Worm (Caenorhabditis elegans): Measurements from ENCODE around the gene lys-3.

lys-3 gene

DNA sequence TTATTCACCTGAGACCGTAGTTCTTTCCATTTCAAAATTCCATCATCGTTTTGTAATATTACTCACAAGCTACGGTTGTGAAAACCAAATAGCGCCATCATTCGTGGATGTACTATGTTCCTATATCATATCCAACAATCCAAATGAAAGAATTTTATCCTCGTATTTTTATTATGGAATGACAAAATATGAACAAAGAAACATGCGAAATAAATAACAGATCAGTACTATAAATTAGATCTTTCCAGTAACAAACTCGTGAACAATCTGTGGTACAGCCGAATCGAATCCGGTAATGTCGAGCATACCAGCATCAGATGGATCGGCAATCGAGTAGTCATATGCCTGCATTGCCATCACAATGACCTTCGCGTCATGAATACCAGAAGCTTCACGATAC, 30.7 kb downstream of the lys-3 start:
- TF ChIP-seq him-1 (tag; optimal IDR thresholded peaks at IDR 0.05), result no peak
- TF ChIP-seq dao-5 (tag; optimal IDR thresholded peaks at IDR 0.05), result no peak
- TF ChIP-seq W03F9.2 (tag; optimal IDR thresholded peaks at IDR 0.05), result no peak

DNA sequence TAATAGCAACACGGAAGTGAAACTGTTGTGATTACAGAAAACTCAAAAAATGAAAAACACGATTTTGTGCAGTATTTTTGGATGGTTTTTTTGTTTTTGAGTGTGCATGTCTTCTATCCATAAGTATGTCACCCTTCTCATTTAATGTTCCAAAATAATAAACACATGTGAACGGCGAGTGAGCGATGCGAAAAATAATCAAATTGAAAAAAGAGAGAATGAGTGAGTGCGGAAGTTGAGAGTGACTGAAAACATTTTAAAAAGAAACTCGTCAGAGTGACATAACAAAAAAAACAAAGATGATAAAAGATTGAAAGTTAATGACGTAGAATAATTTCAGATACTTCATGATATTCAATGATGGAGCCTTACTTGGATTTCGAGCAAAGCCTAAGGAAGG, 33.8 kb downstream of the lys-3 start:
- TF ChIP-seq dao-5 (tag; optimal IDR thresholded peaks at IDR 0.05) (no peak), him-1 (tag; optimal IDR thresholded peaks at IDR 0.05) (no peak), W03F9.2 (tag; optimal IDR thresholded peaks at IDR 0.05) (no peak)

DNA sequence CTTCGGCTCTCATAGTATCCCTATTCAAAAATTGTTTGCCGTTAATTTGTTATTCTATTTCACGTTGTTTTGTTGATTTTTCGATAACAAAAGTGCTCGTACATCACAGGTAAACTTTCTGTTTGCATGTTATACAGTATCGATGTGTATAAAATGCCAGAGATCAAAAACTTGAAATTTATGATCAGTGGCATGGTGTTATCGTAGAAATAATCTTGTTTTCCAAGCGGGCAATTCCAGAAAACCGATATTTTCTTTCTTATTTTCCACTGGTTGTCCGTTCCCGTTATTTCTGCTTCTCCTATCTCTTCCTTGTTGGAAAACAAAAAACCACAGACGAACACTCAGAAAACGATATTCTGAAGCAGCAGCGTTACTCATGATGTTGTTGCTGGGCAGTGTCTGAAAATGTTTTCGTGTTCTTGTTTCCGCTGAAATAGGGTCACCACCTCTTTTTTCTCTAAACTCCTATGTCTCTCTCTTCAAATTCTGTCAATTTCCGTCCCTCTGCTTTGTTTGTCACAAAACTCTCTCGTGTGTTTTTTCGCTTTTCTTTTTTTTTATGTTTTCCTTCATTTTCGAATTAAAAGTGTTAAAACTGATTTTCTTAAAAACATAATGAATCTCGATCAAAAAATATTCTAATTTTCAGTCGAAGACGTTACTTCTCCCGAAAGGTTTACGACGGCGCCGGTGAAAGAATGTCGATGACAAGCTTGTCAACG, 34.9 kb downstream of the lys-3 start, which contains the start of gene akt-1:
TSS of gene akt-1 (plus strand) at position 651 of the 725 bp plus-strand sequence.
- TF ChIP-seq dao-5 (tag; optimal IDR thresholded peaks at IDR 0.05), result no peak
- TF ChIP-seq W03F9.2 (tag; optimal IDR thresholded peaks at IDR 0.05), result no peak
- TF ChIP-seq him-1 (tag; optimal IDR thresholded peaks at IDR 0.05), result no peak

DNA sequence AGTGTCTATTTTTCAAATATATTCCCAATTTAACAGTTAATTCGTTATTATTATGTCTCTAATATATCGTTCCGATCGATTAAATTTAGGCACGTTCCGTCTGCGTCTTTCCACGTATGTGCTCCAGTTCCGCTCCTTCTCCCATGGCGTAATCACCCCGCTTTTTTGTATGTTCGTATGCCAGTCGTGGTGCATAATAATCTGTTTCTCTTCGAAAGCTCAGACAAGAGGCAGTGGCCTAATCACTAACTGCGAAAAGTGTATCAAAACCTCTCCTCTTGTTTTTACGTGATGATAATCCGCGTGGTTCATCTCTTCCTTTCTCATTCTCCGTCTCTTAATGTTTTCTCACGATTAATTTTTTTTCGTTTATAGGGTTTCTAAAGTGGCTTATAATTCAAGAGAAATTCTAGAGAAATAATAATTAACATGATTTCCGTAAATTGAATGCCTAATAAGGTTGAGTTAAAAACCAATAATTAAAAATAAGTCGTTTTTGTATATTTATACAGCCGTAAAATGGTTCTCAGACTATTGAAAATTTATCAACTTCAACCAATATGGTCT, 35.6 kb downstream of the lys-3 start:
- no peak for TF ChIP-seq W03F9.2 (tag; optimal IDR thresholded peaks at IDR 0.05)
- no peak for TF ChIP-seq dao-5 (tag; optimal IDR thresholded peaks at IDR 0.05)
- TF ChIP-seq him-1 (tag; optimal IDR thresholded peaks at IDR 0.05), result no peak

DNA sequence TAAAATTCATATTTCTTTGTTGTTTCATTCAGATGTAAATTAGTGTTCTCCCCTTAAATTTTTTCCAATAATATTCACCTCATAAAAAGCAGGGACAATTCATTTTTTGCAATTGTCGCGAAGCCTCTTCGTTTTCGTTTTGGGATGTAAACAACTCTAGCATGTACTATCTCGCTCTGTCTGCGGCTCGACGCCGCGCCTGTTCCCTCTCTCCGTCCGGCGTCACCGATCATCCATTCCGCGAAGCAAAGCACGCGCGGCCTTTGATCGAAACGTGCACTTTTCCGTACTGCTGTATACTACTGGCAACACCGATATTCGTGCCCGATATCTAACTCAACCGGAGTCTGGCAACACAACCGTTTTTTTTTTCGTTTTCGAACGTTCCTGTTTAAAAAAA, 36.4 kb downstream of the lys-3 start:
- TF ChIP-seq W03F9.2 (tag; optimal IDR thresholded peaks at IDR 0.05) (no peak), dao-5 (tag; optimal IDR thresholded peaks at IDR 0.05) (no peak), him-1 (tag; optimal IDR thresholded peaks at IDR 0.05) (no peak)

DNA sequence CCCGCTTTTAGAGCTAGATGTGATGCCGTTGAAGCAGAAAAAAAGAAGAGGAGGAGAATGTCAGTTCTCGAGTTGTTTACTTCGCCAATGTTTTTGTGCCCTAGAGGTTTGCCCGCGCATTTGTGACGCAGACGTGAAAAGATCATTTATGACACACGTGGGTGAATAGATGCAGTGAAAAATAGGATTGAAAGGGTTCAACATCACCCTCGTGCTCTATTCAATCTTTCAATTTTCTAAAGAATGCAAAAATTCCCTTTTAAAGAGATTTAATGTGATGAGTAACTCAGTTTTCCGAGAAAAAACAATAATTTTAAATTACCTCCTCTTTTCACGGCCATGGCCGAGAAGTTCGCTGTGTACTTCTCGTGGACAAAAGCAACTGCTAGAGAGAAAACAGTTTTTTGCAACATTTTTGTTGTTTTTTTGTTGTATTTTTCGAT, 36.9 kb downstream of the lys-3 start:
- TF ChIP-seq W03F9.2 (tag; optimal IDR thresholded peaks at IDR 0.05) (no peak), dao-5 (tag; optimal IDR thresholded peaks at IDR 0.05) (no peak), him-1 (tag; optimal IDR thresholded peaks at IDR 0.05) (no peak)

DNA sequence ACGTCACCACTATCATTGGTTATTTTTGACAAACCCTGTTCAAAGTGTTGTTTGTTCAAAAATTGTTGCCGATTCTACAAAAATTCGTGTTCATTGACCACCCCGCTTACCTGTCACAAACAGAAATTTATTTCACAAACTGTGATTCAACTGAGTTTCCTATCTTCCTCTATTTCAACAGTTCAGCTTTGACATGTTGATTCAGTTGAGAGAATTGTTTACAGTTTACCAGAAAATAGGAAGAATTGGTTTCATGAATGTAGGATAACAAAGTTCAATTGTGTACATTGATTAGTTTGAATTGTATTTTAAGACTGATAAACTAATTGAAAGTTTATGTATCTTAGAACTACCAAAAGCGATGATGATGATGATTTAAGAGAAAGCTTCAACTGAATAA, 37.7 kb downstream of the lys-3 start:
- no peak for TF ChIP-seq him-1 (tag; optimal IDR thresholded peaks at IDR 0.05)
- TF ChIP-seq W03F9.2 (tag; optimal IDR thresholded peaks at IDR 0.05), result no peak
- no peak for TF ChIP-seq dao-5 (tag; optimal IDR thresholded peaks at IDR 0.05)

DNA sequence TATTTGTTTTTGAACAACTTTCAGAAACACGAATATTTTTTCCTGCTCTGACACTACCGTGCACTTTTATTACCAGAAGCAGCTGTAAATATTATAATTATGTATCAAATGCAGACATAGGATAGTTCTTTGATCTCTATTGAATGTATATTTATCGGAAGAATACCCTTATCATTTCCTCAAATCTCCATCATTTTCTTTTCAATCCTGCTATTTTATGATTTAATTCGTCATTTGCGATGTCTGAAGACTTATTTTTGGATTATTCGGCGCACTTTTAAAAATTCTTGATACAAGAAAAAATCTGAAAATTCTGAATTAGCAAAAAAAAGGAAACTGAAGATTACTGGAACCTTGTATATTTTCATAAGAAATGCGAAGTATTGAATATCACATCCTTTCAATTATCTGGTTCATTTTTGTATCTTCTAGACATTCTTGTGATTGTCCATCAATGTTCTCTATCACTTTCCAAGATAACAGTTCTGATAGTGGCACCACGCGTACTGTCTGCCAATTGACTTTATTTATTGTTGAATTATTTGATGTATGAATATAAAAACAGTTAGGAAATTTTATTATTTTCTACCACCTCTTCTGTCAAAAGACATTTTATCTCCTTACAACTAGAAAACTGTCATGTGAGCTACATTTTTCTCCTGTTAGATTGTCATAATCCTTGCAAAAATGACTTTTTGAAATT, 39.2 kb downstream of the lys-3 start:
- TF ChIP-seq dao-5 (tag; optimal IDR thresholded peaks at IDR 0.05) (no peak), W03F9.2 (tag; optimal IDR thresholded peaks at IDR 0.05) (no peak), him-1 (tag; optimal IDR thresholded peaks at IDR 0.05) (no peak)

DNA sequence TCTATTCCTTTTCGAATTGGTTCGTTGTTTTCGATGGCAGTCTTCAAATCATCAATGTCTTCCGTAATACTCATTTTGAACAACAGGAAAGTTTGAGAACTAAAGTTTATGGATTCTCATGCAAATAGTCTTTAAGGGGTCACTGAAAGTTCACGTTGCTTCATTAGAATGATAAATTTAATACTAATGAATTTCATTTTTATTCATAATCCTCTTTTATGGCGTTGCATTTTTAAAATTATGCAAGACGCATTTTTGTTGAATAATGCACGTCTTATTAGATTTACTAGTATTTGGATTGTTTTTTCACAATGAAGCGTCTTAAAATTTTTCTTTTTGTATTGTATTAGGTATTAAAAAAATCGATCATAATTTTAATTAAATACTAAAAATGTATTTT, 40.2 kb downstream of the lys-3 start, which contains the start of gene C12D8.9:
TSS of gene C12D8.9 (minus strand) at position 101 of the 400 bp plus-strand sequence.
- TF ChIP-seq W03F9.2 (tag; optimal IDR thresholded peaks at IDR 0.05) (no peak), him-1 (tag; optimal IDR thresholded peaks at IDR 0.05) (no peak), dao-5 (tag; optimal IDR thresholded peaks at IDR 0.05) (no peak)

DNA sequence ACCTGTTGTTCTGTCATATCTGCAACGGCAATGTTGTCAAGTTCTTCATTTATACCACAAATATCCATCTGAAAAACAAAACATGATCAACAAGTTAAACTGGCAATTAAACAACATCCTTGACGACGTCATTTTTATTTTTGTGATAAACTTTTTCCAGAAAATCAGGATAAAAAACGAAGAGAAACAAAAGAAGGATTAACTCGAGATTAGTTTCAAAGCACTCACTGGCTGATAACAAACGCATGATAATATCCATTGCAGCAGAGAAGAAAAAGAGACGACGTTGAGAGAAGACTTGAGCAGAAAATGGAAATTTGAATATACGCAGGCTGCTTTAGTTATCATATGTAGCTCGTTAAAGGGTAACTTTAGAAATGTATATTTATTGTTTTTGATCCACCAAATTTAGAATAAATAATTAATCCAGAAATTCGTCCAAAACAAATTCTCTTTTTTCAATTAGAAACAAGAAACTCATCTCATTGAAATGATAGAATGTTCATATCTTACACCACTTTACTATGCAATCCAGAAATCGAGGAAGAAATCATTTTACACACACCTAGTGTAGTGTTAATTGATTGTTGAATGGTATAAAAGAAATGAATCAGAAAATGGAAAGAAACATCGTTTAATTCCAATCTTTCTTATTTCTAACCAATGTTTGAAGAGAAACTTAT, 42.1 kb downstream of the lys-3 start, which contains the start of the genes C12D8.21 and col-148:
TSS of gene C12D8.21 (minus strand) at position 68 of the 683 bp plus-strand sequence.
TSS of gene col-148 (plus strand) at position 633 of the 683 bp plus-strand sequence.
- no peak for TF ChIP-seq W03F9.2 (tag; optimal IDR thresholded peaks at IDR 0.05)
- TF ChIP-seq him-1 (tag; optimal IDR thresholded peaks at IDR 0.05), result no peak
- no peak for TF ChIP-seq dao-5 (tag; optimal IDR thresholded peaks at IDR 0.05)

DNA sequence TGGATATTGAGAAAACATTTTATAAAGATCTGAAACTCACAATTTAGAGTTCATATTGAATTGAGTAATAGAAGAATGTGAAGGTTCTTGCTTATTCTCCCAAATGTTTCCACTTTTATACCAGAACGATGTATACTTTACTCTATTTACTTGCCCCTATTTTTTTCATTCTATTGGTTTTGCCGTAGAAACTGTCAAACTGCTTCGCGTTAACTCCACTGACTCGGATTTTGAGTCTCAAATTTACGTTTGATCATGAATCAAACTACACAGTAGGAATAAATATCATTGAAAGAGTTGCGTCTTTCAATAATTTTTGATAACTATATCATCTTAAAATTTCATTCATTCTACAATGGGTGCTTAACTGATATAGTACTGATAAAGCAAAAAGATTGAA, 43.5 kb downstream of the lys-3 start, which contains the start of gene fipr-8:
TSS of gene fipr-8 (minus strand) at position 101 of the 400 bp plus-strand sequence.
- no peak for TF ChIP-seq W03F9.2 (tag; optimal IDR thresholded peaks at IDR 0.05)
- TF ChIP-seq him-1 (tag; optimal IDR thresholded peaks at IDR 0.05), result no peak
- no peak for TF ChIP-seq dao-5 (tag; optimal IDR thresholded peaks at IDR 0.05)

DNA sequence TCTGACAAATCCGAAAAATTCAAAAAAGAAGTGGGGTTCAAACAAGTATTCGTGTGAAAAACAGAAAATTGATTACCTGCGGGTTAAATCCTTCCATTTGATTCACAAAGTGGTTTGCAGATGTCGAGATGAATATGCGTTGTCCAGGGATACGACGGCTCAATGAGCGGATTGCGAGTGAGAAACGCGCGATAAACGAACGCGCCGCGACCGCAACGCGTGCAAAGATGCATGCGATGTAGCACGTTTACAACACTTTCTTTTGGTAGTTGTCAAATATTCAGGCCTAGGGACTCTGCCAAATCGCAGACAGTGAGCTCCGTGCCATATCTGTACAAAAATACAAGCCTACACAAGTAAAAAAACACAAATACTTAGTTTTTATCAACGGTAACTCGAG, 44.7 kb downstream of the lys-3 start, which contains the start of gene fubl-1:
TSS of gene fubl-1 (minus strand) at position 202 of the 400 bp plus-strand sequence.
- TF ChIP-seq him-1 (tag; optimal IDR thresholded peaks at IDR 0.05) (no peak), dao-5 (tag; optimal IDR thresholded peaks at IDR 0.05) (no peak), W03F9.2 (tag; optimal IDR thresholded peaks at IDR 0.05) (no peak)

DNA sequence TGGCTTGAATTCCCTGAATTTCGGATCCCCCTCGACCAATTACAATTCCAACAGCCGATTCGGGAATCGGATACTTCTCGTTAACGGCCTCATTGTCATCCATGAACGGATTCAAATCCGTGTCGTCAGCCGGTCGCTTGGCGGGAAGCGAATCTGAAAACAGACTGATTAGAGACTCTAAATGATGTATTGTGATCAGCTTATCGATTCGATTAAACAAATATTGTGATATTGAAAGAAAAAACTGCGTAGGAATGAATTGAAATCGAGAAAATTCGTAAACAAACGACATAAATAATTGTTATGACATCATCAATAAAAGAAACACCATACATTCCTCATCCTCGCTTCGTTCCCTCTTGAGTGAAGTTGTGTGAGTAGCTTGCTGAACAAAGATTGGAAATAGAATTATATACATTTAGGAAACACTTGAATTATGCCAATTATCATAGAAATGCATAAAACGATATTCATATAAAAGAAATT, 45.3 kb downstream of the lys-3 start:
- TF ChIP-seq him-1 (tag; optimal IDR thresholded peaks at IDR 0.05) (no peak), W03F9.2 (tag; optimal IDR thresholded peaks at IDR 0.05) (no peak), dao-5 (tag; optimal IDR thresholded peaks at IDR 0.05) (no peak)

Data from whole organism, L4/young adult.